Worm (Caenorhabditis elegans): ENCODE measurements around the gene oac-15.

DNA sequence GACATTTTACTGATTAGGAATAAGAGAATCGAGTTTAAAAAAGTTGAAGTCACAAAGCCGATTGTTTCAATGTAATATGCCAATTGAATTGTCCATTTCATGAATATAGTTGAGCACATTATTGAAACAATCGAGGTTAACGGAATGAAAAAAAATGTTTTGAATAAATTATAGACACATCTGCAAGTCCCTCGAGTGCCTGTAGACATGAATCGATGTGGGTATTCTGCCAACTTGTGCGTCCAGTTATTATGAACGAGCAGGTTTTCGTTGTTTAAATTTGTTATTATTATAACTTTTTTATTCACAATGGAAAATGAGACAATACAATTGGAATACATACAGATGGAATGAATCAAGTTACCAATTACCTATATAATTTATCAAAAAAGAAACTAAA is 51.3 kb downstream of the oac-15 start, which contains the start of gene str-99:
- TF ChIP-seq rcor-1 (GFP tag; IDR thresholded peaks at IDR 0.05) (no peak), bed-2 (GFP tag; IDR thresholded peaks at IDR 0.05) (no peak), repo-1 (tag; optimal IDR thresholded peaks at IDR 0.05) (no peak), somi-1 (GFP tag; optimal IDR thresholded peaks at IDR 0.05) (no peak), rpc-1 (optimal IDR thresholded peaks at IDR 0.05) (no peak), rpc-1 (tag; optimal IDR thresholded peaks at IDR 0.05) (no peak)
